Fruit fly (Drosophila melanogaster): Measurements from ENCODE around the gene Fer1.

DNA sequence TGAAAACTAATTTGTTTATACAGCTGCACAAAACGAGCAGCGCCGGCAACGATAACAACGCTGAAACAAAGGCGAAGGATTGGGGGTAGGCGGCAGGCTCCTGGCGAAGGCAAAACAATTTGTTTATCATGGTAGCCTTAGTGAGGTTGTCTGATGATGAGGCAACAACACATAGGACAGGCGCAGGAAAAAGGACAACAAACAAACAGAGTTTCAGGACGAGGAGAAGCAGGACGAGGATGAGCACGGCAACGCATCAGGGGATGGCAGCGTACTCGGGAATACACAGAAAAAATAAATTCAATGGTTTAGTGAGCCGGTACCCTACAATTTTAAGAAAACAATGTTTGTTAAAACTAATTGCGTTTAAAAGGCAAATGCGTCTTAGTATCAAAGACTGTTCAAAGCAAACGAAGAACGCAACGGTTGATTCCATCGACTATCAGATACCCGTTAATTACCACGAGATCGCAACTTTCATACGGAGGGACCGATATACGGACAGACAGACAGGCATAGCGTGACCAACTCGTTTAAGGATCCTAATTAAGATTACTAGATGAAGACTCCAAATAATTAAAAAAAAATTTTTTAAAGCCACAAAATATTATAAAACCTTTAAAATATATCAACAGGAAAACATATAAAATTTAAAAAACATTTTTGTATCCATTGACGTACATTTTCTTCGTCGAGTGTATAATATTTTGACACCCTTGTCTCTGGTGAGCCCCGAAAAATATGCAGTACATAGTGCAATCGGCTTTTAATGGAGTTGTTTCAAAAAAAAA, 1.1 kb upstream of the Fer1 start:
- TF ChIP-seq psq (optimal IDR thresholded peaks at IDR 0.05) (no peak), CG8478 (optimal IDR thresholded peaks at IDR 0.05) (no peak), pan (optimal IDR thresholded peaks at IDR 0.05) (no peak), usp (GFP tag; optimal IDR thresholded peaks at IDR 0.05) (no peak), EcR (GFP tag; optimal IDR thresholded peaks at IDR 0.05) (no peak), Dll (optimal IDR thresholded peaks at IDR 0.05) (no peak)
